Worm (Caenorhabditis elegans) whole organism, dauer: ENCODE data around the gene ZC239.14.
"Not testable (repeated sequence)": the region's sequence is repeated elsewhere in the genome, so short reads cannot be mapped to it uniquely, and the experiment has no call there.

Source experiments
- unc-62 ChIP-seq: sonication (generic microtip); optimal IDR thresholded peaks from 2 replicates; lab custom pipeline; 2017; ENCODE audit warnings: missing biosample characterization, missing genetic modification reagents, missing genetic modification characterization

The ZC239.14 gene

ce11 chrII:3201242-3201641, 20.6 kb downstream of the ZC239.14 start, which contains the start of gene sri-48:
Gene sri-48, minus strand, starts transcription at chrII:3201342.
- TF ChIP-seq unc-62 (GFP tag; lab: Kevin White, UChicago) = not testable (repeated sequence)

ce11 chrII:3198998-3199397, 22.8 kb downstream of the ZC239.14 start, which contains the start of gene sri-51:
Gene sri-51, minus strand, starts transcription at chrII:3199098.
- no peak for TF ChIP-seq unc-62 (GFP tag; lab: Kevin White, UChicago)

ce11 chrII:3196966-3197365, 24.9 kb downstream of the ZC239.14 start, which contains the start of gene gcy-15:
Gene gcy-15, minus strand, starts transcription at chrII:3197066.
- no peak for TF ChIP-seq unc-62 (GFP tag; lab: Kevin White, UChicago)

ce11 chrII:3195739-3196138, 26.1 kb downstream of the ZC239.14 start:
- TF ChIP-seq unc-62 (GFP tag; lab: Kevin White, UChicago) = no peak

ce11 chrII:3191544-3191943, 30.3 kb downstream of the ZC239.14 start, which contains the start of gene Y27F2A.9:
Gene Y27F2A.9, minus strand, starts transcription at chrII:3191644.
- not testable (repeated sequence) for TF ChIP-seq unc-62 (GFP tag; lab: Kevin White, UChicago)

ce11 chrII:3189038-3189437, 32.8 kb downstream of the ZC239.14 start, which contains the start of gene Y27F2A.11:
Gene Y27F2A.11, plus strand, starts transcription at chrII:3189338.
- TF ChIP-seq unc-62 (GFP tag; lab: Kevin White, UChicago) = not testable (repeated sequence)

ce11 chrII:3185848-3186247, 36.0 kb downstream of the ZC239.14 start:
- TF ChIP-seq unc-62 (GFP tag; lab: Kevin White, UChicago) = no peak

ce11 chrII:3184858-3185257, 37.0 kb downstream of the ZC239.14 start, which contains the start of gene sri-78:
Gene sri-78, plus strand, starts transcription at chrII:3185158.
- TF ChIP-seq unc-62 (GFP tag; lab: Kevin White, UChicago) = not testable (repeated sequence)

ce11 chrII:3183300-3183840, 38.5 kb downstream of the ZC239.14 start, which contains the start of the genes Y27F2A.6 and Y27F2A.8:
Gene Y27F2A.6, minus strand, starts transcription at chrII:3183400.
Gene Y27F2A.8, plus strand, starts transcription at chrII:3183790.
- not testable (repeated sequence) for TF ChIP-seq unc-62 (GFP tag; lab: Kevin White, UChicago)

- TF ChIP-seq unc-62 (GFP tag; lab: Kevin White, UChicago) = not testable (repeated sequence)
Measured at ce11 chrII:3177663-3178062, 44.2 kb downstream of the ZC239.14 start, which contains the start of gene sri-40. Gene sri-40, plus strand, starts transcription at chrII:3177963.

ce11 chrII:3172176-3172575, 49.7 kb downstream of the ZC239.14 start, which contains the start of gene Y27F2A.10:
Gene Y27F2A.10, minus strand, starts transcription at chrII:3172276.
- TF ChIP-seq unc-62 (GFP tag; lab: Kevin White, UChicago) = no peak
